Worm (Caenorhabditis elegans) whole organism, midembryonic: Measurements from ENCODE around the gene chup-1.

Experiments
- T22C8.4 ChIP-seq: fragments of 200-800 bp; sonication (Bioruptor generic); IDR thresholded peaks from 2 replicates; pipeline ENCODE4 v1.3.6; 2022; ENCODE audit warnings: missing genetic modification characterization, missing compliant biosample characterization
- cog-1 ChIP-seq: sonication (generic microtip); optimal IDR thresholded peaks from 2 replicates; lab custom pipeline; 2016; ENCODE audit warnings: missing genetic modification characterization, missing compliant biosample characterization
- flt-1 ChIP-seq: fragments of 200-800 bp; sonication (Bioruptor generic); IDR thresholded peaks from 2 replicates; pipeline ENCODE4 v1.3.6; 2022; ENCODE audit warnings: missing genetic modification characterization, missing compliant biosample characterization
- klf-2 ChIP-seq: fragments of 200-800 bp; sonication (Bioruptor generic); conservative IDR thresholded peaks from 2 replicates; pipeline ENCODE4 v1.3.6; 2022; ENCODE audit warnings: missing genetic modification reagents, missing genetic modification characterization, missing compliant biosample characterization
- ztf-29 ChIP-seq: fragments of 200-800 bp; sonication (Bioruptor generic); IDR thresholded peaks from 2 replicates; pipeline ENCODE4 v1.3.6; 2022; ENCODE audit warnings: missing genetic modification reagents, missing genetic modification characterization, missing compliant biosample characterization

- no peak for TF ChIP-seq ztf-29 (GFP tag; lab: Robert Waterston, UW)
- TF ChIP-seq klf-2 (GFP tag; lab: Robert Waterston, UW) = no peak
- TF ChIP-seq flt-1 = no peak
- TF ChIP-seq T22C8.4 (GFP tag; lab: Robert Waterston, UW) = no peak
- TF ChIP-seq cog-1 (tag; lab: Kevin White, UChicago) = no peak
Observed at ce11 chrX:8762927-8763326, 29.0 kb upstream of the chup-1 start.
